Worm (Caenorhabditis elegans) whole organism, L4 larva: ENCODE data around the gene F49H6.17.

Experiments
- daf-16 ChIP-seq, 3 experiments: sonication (generic microtip); optimal IDR thresholded peaks; 2 replicates each; lab custom pipeline; 2016 to 2017; ENCODE audit warnings: missing genetic modification characterization in 3 of 3, missing genetic modification reagents in 3 of 3, mild to moderate bottlenecking in 2 of 3, missing compliant biosample characterization in 2 of 3, missing biosample characterization in 1 of 3, moderate library complexity in 1 of 3
- egl-27 ChIP-seq: sonication (generic microtip); optimal IDR thresholded peaks from 3 replicates; lab custom pipeline; 2017; ENCODE audit warnings: missing biosample characterization, missing genetic modification reagents, missing genetic modification characterization
- pha-4 ChIP-seq, 2 experiments: fragments of 150-350 bp in 1 of 2; fragments of 200-800 bp in 1 of 2; sonication (Bioruptor generic) in 1 of 2; IDR thresholded peaks in 1 of 2; optimal IDR thresholded peaks in 1 of 2; 2 replicates each; pipeline versions ENCODE4 v1.3.6 to Lab custom; 2014 to 2022; ENCODE audit warnings: missing genetic modification characterization in 2 of 2, missing genetic modification reagents in 2 of 2, missing biosample characterization in 1 of 2, missing compliant biosample characterization in 1 of 2

DNA sequence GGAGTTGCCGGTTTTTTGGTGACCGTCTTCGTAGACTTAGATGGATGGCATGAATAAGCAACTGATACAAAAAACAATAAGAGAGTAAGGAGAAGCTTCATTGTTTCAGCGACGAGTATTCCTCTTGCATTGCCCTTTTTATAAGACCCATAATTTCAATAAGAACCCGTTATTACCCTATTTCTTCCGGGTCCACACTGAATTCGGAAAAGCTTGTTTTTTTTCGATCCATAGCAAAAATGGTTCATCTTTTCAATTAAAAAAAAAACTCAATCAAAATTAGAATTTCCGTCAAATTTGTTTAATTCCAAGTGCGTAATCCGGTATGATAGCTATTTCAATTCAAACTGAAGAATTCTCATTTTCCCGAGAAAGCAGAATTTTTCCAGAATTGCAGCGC lies 32.8 kb upstream of the F49H6.17 start, which contains the start of gene Y102A5C.40:
- TF ChIP-seq daf-16 (GFP tag; optimal IDR thresholded peaks at IDR 0.05; lab: Kevin White, UChicago) (no peak), daf-16 (tag; optimal IDR thresholded peaks at IDR 0.05; lab: Kevin White, UChicago) (no peak), egl-27 (tag; lab: Kevin White, UChicago) (no peak), pha-4 (GFP tag; IDR thresholded peaks at IDR 0.05; lab: Robert Waterston, UW) (no peak), pha-4 (tag; optimal IDR thresholded peaks at IDR 0.05; lab: Kevin White, UChicago) (no peak)
